In genomic region chr3L:7339216-7339742, dm6 we compare ENCODE assay signal across 2 fruit fly cellular contexts.
TF ChIP-seq lines count a peak whose summit lies in the region.

lark (plus strand) TSS chr3L:7339266.
eco (minus strand) TSS chr3L:7339340.

TF ChIP-seq in whole organism, adult, 20 proteins besides CTCF, POLR2A, EP300 and RAD21 (continued from another document):
- no peak for TF ChIP-seq tj (GFP tag; optimal IDR thresholded peaks at IDR 0.05; lab: Kevin White, UChicago)

TF ChIP-seq in whole organism, embryonic, 481 proteins besides CTCF, POLR2A, EP300 and RAD21 (continued from another document and continues in another):
- TF ChIP-seq trh (GFP tag; optimal IDR thresholded peaks at IDR 0.05; lab: Kevin White, UChicago) (no peak), CG15514 (GFP tag; optimal IDR thresholded peaks at IDR 0.05; lab: Kevin White, UChicago) (peak; percentile 6), twi (tag; optimal IDR thresholded peaks at IDR 0.05; lab: Kevin White, UChicago) (no peak), CG8359 (GFP tag; optimal IDR thresholded peaks at IDR 0.05; lab: Kevin White, UChicago; ENCODE audit: borderline replicate concordance) (no peak), CG12299 (tag; optimal IDR thresholded peaks at IDR 0.05; lab: Kevin White, UChicago) (peak; percentile 60), Atf6 (GFP tag; IDR thresholded peaks at IDR 0.05; lab: Robert Waterston, UW) (0 out of 2 replicates have a peak, but pooled peaks have one; percentile 9), ind (GFP tag; optimal IDR thresholded peaks at IDR 0.05; lab: Kevin White, UChicago) (no peak), odd (GFP tag; optimal IDR thresholded peaks at IDR 0.05; lab: Kevin White, UChicago) (no peak), Poxn (GFP tag; IDR thresholded peaks at IDR 0.05; lab: Robert Waterston, UW) (no peak), CG18262 (tag; optimal IDR thresholded peaks at IDR 0.05; lab: Kevin White, UChicago) (no peak), MBD-R2 (GFP tag; IDR thresholded peaks at IDR 0.05; lab: Robert Waterston, UW) (peak; percentile 23; the same call in 1 of the 2 replicates), unc-4 (GFP tag; IDR thresholded peaks at IDR 0.05; lab: Robert Waterston, UW; ENCODE audit: partially characterized antibody) (0 out of 2 replicates have a peak, but pooled peaks have one; percentile 13), CG14014 (GFP tag; IDR thresholded peaks at IDR 0.05; lab: Robert Waterston, UW) (no peak), ewg (GFP tag; optimal IDR thresholded peaks at IDR 0.05; lab: Kevin White, UChicago) (no peak), Dek (tag; optimal IDR thresholded peaks at IDR 0.05; lab: Kevin White, UChicago) (no peak), Nf-YC (tag; optimal IDR thresholded peaks at IDR 0.05; lab: Kevin White, UChicago) (peak; percentile 1), wek (GFP tag; optimal IDR thresholded peaks at IDR 0.05; lab: Kevin White, UChicago) (peak; percentile 4), shn (GFP tag; optimal IDR thresholded peaks at IDR 0.05; lab: Kevin White, UChicago) (no peak), Hr51 (GFP tag; optimal IDR thresholded peaks at IDR 0.05; lab: Kevin White, UChicago) (no peak), caup (GFP tag; optimal IDR thresholded peaks at IDR 0.05; lab: Kevin White, UChicago; ENCODE audit: severe bottlenecking) (no peak), dati (GFP tag; IDR thresholded peaks at IDR 0.05; lab: Robert Waterston, UW) (no peak), gsb (GFP tag; IDR thresholded peaks at IDR 0.05; lab: Robert Waterston, UW) (no peak), CG6765 (GFP tag; optimal IDR thresholded peaks at IDR 0.05; lab: Kevin White, UChicago) (no peak), CG6813 (GFP tag; optimal IDR thresholded peaks at IDR 0.05; lab: Kevin White, UChicago) (no peak), CG10431 (GFP tag; optimal IDR thresholded peaks at IDR 0.05; lab: Kevin White, UChicago) (no peak), Opbp (GFP tag; IDR thresholded peaks at IDR 0.05; lab: Robert Waterston, UW; ENCODE audit: partially characterized antibody) (peak; percentile 40; the same call in 1 of the 3 replicates), HmgD (GFP tag; optimal IDR thresholded peaks at IDR 0.05; lab: Kevin White, UChicago) (peak; percentile 3), lola (GFP tag; optimal IDR thresholded peaks at IDR 0.05; lab: Kevin White, UChicago) (no peak), CG7556 (GFP tag; optimal IDR thresholded peaks at IDR 0.05; lab: Kevin White, UChicago) (no peak), CG12104 (GFP tag; optimal IDR thresholded peaks at IDR 0.05; lab: Kevin White, UChicago) (no peak), Hr39 (optimal IDR thresholded peaks at IDR 0.05; lab: Kevin White, UChicago) (no peak), Bdp1 (GFP tag; optimal IDR thresholded peaks at IDR 0.05; lab: Kevin White, UChicago) (no peak), danr (GFP tag; IDR thresholded peaks at IDR 0.05; lab: Robert Waterston, UW) (no peak), CG8290 (GFP tag; optimal IDR thresholded peaks at IDR 0.05; lab: Kevin White, UChicago) (no peak), CG8290 (tag; optimal IDR thresholded peaks at IDR 0.05; lab: Kevin White, UChicago) (no peak), CG13287 (GFP tag; IDR thresholded peaks at IDR 0.05; lab: Robert Waterston, UW; ENCODE audit: partially characterized antibody) (peak; percentile 25; the same call in 1 of the 2 replicates), CG30020 (tag; optimal IDR thresholded peaks at IDR 0.05; lab: Kevin White, UChicago) (peak; percentile 30), Antp (GFP tag; optimal IDR thresholded peaks at IDR 0.05; lab: Kevin White, UChicago) (no peak), Max (GFP tag; optimal IDR thresholded peaks at IDR 0.05; lab: Kevin White, UChicago) (no peak), CG12391 (tag; optimal IDR thresholded peaks at IDR 0.05; lab: Kevin White, UChicago) (peak; percentile 20), Jarid2 (GFP tag; optimal IDR thresholded peaks at IDR 0.05; lab: Kevin White, UChicago) (no peak), CG3847 (GFP tag; IDR thresholded peaks at IDR 0.05; lab: Robert Waterston, UW) (peak; percentile 33; the same call in 1 of the 2 replicates), Fer1 (GFP tag; optimal IDR thresholded peaks at IDR 0.05; lab: Kevin White, UChicago) (peak; percentile 4), CG17359 (tag; optimal IDR thresholded peaks at IDR 0.05; lab: Kevin White, UChicago) (no peak), CG6683 (GFP tag; optimal IDR thresholded peaks at IDR 0.05; lab: Kevin White, UChicago) (no peak), onecut (GFP tag; IDR thresholded peaks at IDR 0.05; lab: Robert Waterston, UW) (peak; percentile 77), sc (optimal IDR thresholded peaks at IDR 0.05; lab: Kevin White, UChicago) (no peak), sc (GFP tag; optimal IDR thresholded peaks at IDR 0.05; lab: Kevin White, UChicago) (no peak), CG9437 (GFP tag; optimal IDR thresholded peaks at IDR 0.05; lab: Kevin White, UChicago) (no peak), fru (optimal IDR thresholded peaks at IDR 0.05; lab: Kevin White, UChicago) (no peak), scrt (GFP tag; optimal IDR thresholded peaks at IDR 0.05; lab: Kevin White, UChicago) (no peak), Bgb (GFP tag; IDR thresholded peaks at IDR 0.05; lab: Robert Waterston, UW; ENCODE audit: partially characterized antibody) (peak; percentile 47; the same call in 1 of the 2 replicates), gem (tag; optimal IDR thresholded peaks at IDR 0.05; lab: Kevin White, UChicago) (no peak), dm (GFP tag; optimal IDR thresholded peaks at IDR 0.05; lab: Kevin White, UChicago) (no peak), CG18619 (GFP tag; optimal IDR thresholded peaks at IDR 0.05; lab: Kevin White, UChicago) (no peak), CG1233 (GFP tag; optimal IDR thresholded peaks at IDR 0.05; lab: Kevin White, UChicago) (no peak), CG42726 (GFP tag; IDR thresholded peaks at IDR 0.05; lab: Robert Waterston, UW; ENCODE audit: partially characterized antibody) (peak; percentile 31; the same call in 1 of the 2 replicates), cg (GFP tag; optimal IDR thresholded peaks at IDR 0.05; lab: Kevin White, UChicago) (no peak), phol (tag; optimal IDR thresholded peaks at IDR 0.05; lab: Kevin White, UChicago) (peak; percentile 98), CG2199 (GFP tag; IDR thresholded peaks at IDR 0.05; lab: Robert Waterston, UW) (no peak), zf30C (GFP tag; optimal IDR thresholded peaks at IDR 0.05; lab: Kevin White, UChicago) (no peak), trem (tag; optimal IDR thresholded peaks at IDR 0.05; lab: Kevin White, UChicago) (peak; percentile 26), amos (GFP tag; IDR thresholded peaks at IDR 0.05; lab: Robert Waterston, UW; ENCODE audit: partially characterized antibody) (peak; percentile 41; the same call in 1 of the 2 replicates), Doc2 (GFP tag; IDR thresholded peaks at IDR 0.05; lab: Robert Waterston, UW) (no peak), BtbVII (GFP tag; optimal IDR thresholded peaks at IDR 0.05; lab: Kevin White, UChicago) (peak; percentile 18), CG12659 (GFP tag; optimal IDR thresholded peaks at IDR 0.05; lab: Kevin White, UChicago) (peak; percentile 71), Sox100B (GFP tag; optimal IDR thresholded peaks at IDR 0.05; lab: Kevin White, UChicago) (no peak), lilli (GFP tag; optimal IDR thresholded peaks at IDR 0.05; lab: Kevin White, UChicago) (no peak), Stat92E (GFP tag; optimal IDR thresholded peaks at IDR 0.05; lab: Kevin White, UChicago) (peak in 1 of 3 experiments; percentile 4), NFAT (GFP tag; IDR thresholded peaks at IDR 0.05; lab: Robert Waterston, UW) (no peak), CG9797 (GFP tag; optimal IDR thresholded peaks at IDR 0.05; lab: Kevin White, UChicago) (peak; percentile 92), hb (GFP tag; IDR thresholded peaks at IDR 0.05; lab: Robert Waterston, UW; ENCODE audit: partially characterized antibody) (no peak), CG3995 (GFP tag; optimal IDR thresholded peaks at IDR 0.05; lab: Kevin White, UChicago) (no peak), CG14710 (tag; optimal IDR thresholded peaks at IDR 0.05; lab: Kevin White, UChicago) (peak; percentile 64), CG10267 (tag; optimal IDR thresholded peaks at IDR 0.05; lab: Kevin White, UChicago) (peak; percentile 83), pzg (GFP tag; optimal IDR thresholded peaks at IDR 0.05; lab: Kevin White, UChicago) (peak; percentile 79), CG17829 (tag; optimal IDR thresholded peaks at IDR 0.05; lab: Kevin White, UChicago) (peak; percentile 17), BEAF-32 (GFP tag; optimal IDR thresholded peaks at IDR 0.05; lab: Kevin White, UChicago) (peak; percentile 42), sens (GFP tag; lab: Kevin White, UChicago) (peak; percentile 74), Kr (GFP tag; optimal IDR thresholded peaks at IDR 0.05; lab: Kevin White, UChicago) (no peak), CG2712 (tag; optimal IDR thresholded peaks at IDR 0.05; lab: Kevin White, UChicago) (peak; percentile 29), Bteb2 (GFP tag; optimal IDR thresholded peaks at IDR 0.05; lab: Kevin White, UChicago) (no peak), CG32767 (GFP tag; IDR thresholded peaks at IDR 0.05; lab: Robert Waterston, UW) (peak; percentile 98), gfzf (GFP tag; optimal IDR thresholded peaks at IDR 0.05; lab: Kevin White, UChicago) (peak; percentile 89), CG6254 (GFP tag; optimal IDR thresholded peaks at IDR 0.05; lab: Kevin White, UChicago) (no peak), Atf3 (GFP tag; optimal IDR thresholded peaks at IDR 0.05; lab: Kevin White, UChicago) (no peak), CG17385 (GFP tag; optimal IDR thresholded peaks at IDR 0.05; lab: Kevin White, UChicago) (peak; percentile 35), hth (optimal IDR thresholded peaks at IDR 0.05; lab: Kevin White, UChicago) (no peak), CG16813 (GFP tag; IDR thresholded peaks at IDR 0.05; lab: Robert Waterston, UW; ENCODE audit: partially characterized antibody) (no peak), bsh (GFP tag; optimal IDR thresholded peaks at IDR 0.05; lab: Kevin White, UChicago) (peak in 1 of 2 experiments; percentile 17), eve (GFP tag; optimal IDR thresholded peaks at IDR 0.05; lab: Kevin White, UChicago) (no peak), ERR (GFP tag; optimal IDR thresholded peaks at IDR 0.05; lab: Kevin White, UChicago) (no peak), Med (GFP tag; lab: Kevin White, UChicago) (peak; percentile 67), ATbp (GFP tag; optimal IDR thresholded peaks at IDR 0.05; lab: Kevin White, UChicago) (no peak), Rx (GFP tag; IDR thresholded peaks at IDR 0.05; lab: Robert Waterston, UW) (no peak), Nf-YA (GFP tag; IDR thresholded peaks at IDR 0.05; lab: Robert Waterston, UW) (no peak), CG2202 (tag; optimal IDR thresholded peaks at IDR 0.05; lab: Kevin White, UChicago) (no peak), Lhr (GFP tag; optimal IDR thresholded peaks at IDR 0.05; lab: Kevin White, UChicago) (peak; percentile 1), Dp (GFP tag; optimal IDR thresholded peaks at IDR 0.05; lab: Kevin White, UChicago) (peak; percentile 36), YL-1 (GFP tag; optimal IDR thresholded peaks at IDR 0.05; lab: Kevin White, UChicago) (peak; percentile 96), Ets97D (GFP tag; optimal IDR thresholded peaks at IDR 0.05; lab: Kevin White, UChicago) (peak; percentile 44), CG6791 (GFP tag; IDR thresholded peaks at IDR 0.05; lab: Robert Waterston, UW; ENCODE audit: partially characterized antibody) (no peak), crp (GFP tag; optimal IDR thresholded peaks at IDR 0.05; lab: Kevin White, UChicago) (no peak), CG11247 (GFP tag; IDR thresholded peaks at IDR 0.05; lab: Robert Waterston, UW) (no peak), NC2β (GFP tag; optimal IDR thresholded peaks at IDR 0.05; lab: Kevin White, UChicago) (peak; percentile 4), CG6854 (GFP tag; optimal IDR thresholded peaks at IDR 0.05; lab: Kevin White, UChicago) (no peak), repo (GFP tag; optimal IDR thresholded peaks at IDR 0.05; lab: Kevin White, UChicago) (no peak), MTF-1 (GFP tag; optimal IDR thresholded peaks at IDR 0.05; lab: Kevin White, UChicago; ENCODE audit: borderline replicate concordance) (no peak), vvl (GFP tag; IDR thresholded peaks at IDR 0.05; lab: Robert Waterston, UW) (0 out of 2 replicates have a peak, but pooled peaks have one; percentile 10), row (GFP tag; IDR thresholded peaks at IDR 0.05; lab: Robert Waterston, UW) (peak; percentile 37; the same call in 2 of the 3 replicates), CG11560 (tag; IDR thresholded peaks at IDR 0.05; lab: Robert Waterston, UW) (no peak), klu (GFP tag; IDR thresholded peaks at IDR 0.05; lab: Robert Waterston, UW) (no peak), bab2 (GFP tag; optimal IDR thresholded peaks at IDR 0.05; lab: Kevin White, UChicago) (no peak), CG2116 (GFP tag; optimal IDR thresholded peaks at IDR 0.05; lab: Kevin White, UChicago) (peak; percentile 44), otp (GFP tag; IDR thresholded peaks at IDR 0.05; lab: Robert Waterston, UW) (no peak), Sry-β (GFP tag; optimal IDR thresholded peaks at IDR 0.05; lab: Kevin White, UChicago) (no peak), az2 (GFP tag; optimal IDR thresholded peaks at IDR 0.05; lab: Kevin White, UChicago) (no peak), CoRest (tag; optimal IDR thresholded peaks at IDR 0.05; lab: Kevin White, UChicago) (peak; percentile 8), rib (GFP tag; IDR thresholded peaks at IDR 0.05; lab: Robert Waterston, UW) (no peak), nmo (GFP tag; optimal IDR thresholded peaks at IDR 0.05; lab: Kevin White, UChicago) (peak; percentile 33), toy (GFP tag; IDR thresholded peaks at IDR 0.05; lab: Robert Waterston, UW) (no peak), Meics (GFP tag; optimal IDR thresholded peaks at IDR 0.05; lab: Kevin White, UChicago) (no peak), CG33557 (GFP tag; optimal IDR thresholded peaks at IDR 0.05; lab: Kevin White, UChicago) (peak; percentile 2), CG10147 (GFP tag; optimal IDR thresholded peaks at IDR 0.05; lab: Kevin White, UChicago) (no peak), CG18764 (GFP tag; optimal IDR thresholded peaks at IDR 0.05; lab: Kevin White, UChicago) (no peak), pho (GFP tag; optimal IDR thresholded peaks at IDR 0.05; lab: Kevin White, UChicago) (no peak), CG11085 (GFP tag; IDR thresholded peaks at IDR 0.05; lab: Robert Waterston, UW) (no peak), dpn (GFP tag; optimal IDR thresholded peaks at IDR 0.05; lab: Kevin White, UChicago) (no peak), CG11695 (GFP tag; IDR thresholded peaks at IDR 0.05; lab: Robert Waterston, UW) (no peak), Neu2 (GFP tag; optimal IDR thresholded peaks at IDR 0.05; lab: Kevin White, UChicago; ENCODE audit: borderline replicate concordance) (no peak), ap (GFP tag; IDR thresholded peaks at IDR 0.05; lab: Robert Waterston, UW) (no peak), ham (GFP tag; IDR thresholded peaks at IDR 0.05; lab: Robert Waterston, UW) (no peak)
